Worm (Caenorhabditis elegans) whole organism, L1 larva: ENCODE results near the gene fip-2.

Source experiments
- aha-1 ChIP-seq: fragments of 150-350 bp; optimal IDR thresholded peaks from 2 replicates; lab custom pipeline; 2014; ENCODE audit warnings: missing biosample characterization, missing genetic modification characterization
- ces-1 ChIP-seq: fragments of 150-350 bp; optimal IDR thresholded peaks from 2 replicates; lab custom pipeline; 2014; ENCODE audit warnings: missing biosample characterization, missing genetic modification reagents, missing genetic modification characterization
- hlh-4 ChIP-seq: sonication (generic microtip); optimal IDR thresholded peaks from 2 replicates; lab custom pipeline; 2016; ENCODE audit warnings: mild to moderate bottlenecking, missing genetic modification characterization, missing compliant biosample characterization
- lin-14 ChIP-seq: fragments of 200-800 bp; sonication (Bioruptor generic); optimal IDR thresholded peaks from 2 replicates; lab custom pipeline; 2018; ENCODE audit warnings: mild to moderate bottlenecking, missing genetic modification characterization, moderate library complexity, missing compliant biosample characterization
- lsy-2 ChIP-seq, 2 experiments: fragments of 150-350 bp; optimal IDR thresholded peaks; 2 replicates each; lab custom pipeline; 2014; ENCODE audit warnings: missing biosample characterization in 2 of 2, missing genetic modification characterization in 2 of 2
- mdl-1 ChIP-seq, 2 experiments: fragments of 150-350 bp; optimal IDR thresholded peaks; 2 replicates each; lab custom pipeline; 2014 to 2017; ENCODE audit warnings: missing biosample characterization in 2 of 2, missing genetic modification characterization in 2 of 2, inconsistent platforms in 1 of 2
- pqm-1 ChIP-seq: sonication (generic microtip); optimal IDR thresholded peaks from 3 replicates; lab custom pipeline; 2017; ENCODE audit warnings: missing biosample characterization, missing genetic modification characterization
- rnt-1 ChIP-seq: sonication (generic microtip); optimal IDR thresholded peaks from 2 replicates; lab custom pipeline; 2016; ENCODE audit warnings: mild to moderate bottlenecking, missing genetic modification characterization, moderate library complexity, missing compliant biosample characterization
- snpc-4 ChIP-seq: fragments of 150-350 bp; optimal IDR thresholded peaks from 2 replicates; lab custom pipeline; 2014; ENCODE audit warnings: missing biosample characterization, missing genetic modification characterization
- sptf-1 ChIP-seq: fragments of 150-350 bp; optimal IDR thresholded peaks from 2 replicates; lab custom pipeline; 2014; ENCODE audit warnings: missing biosample characterization, missing genetic modification characterization
- tbx-2 ChIP-seq: sonication (generic microtip); optimal IDR thresholded peaks from 2 replicates; lab custom pipeline; 2016; ENCODE audit warnings: missing genetic modification characterization, missing compliant biosample characterization
- unc-62 ChIP-seq: fragments of 150-350 bp; optimal IDR thresholded peaks from 2 replicates; lab custom pipeline; 2014; ENCODE audit warnings: missing biosample characterization, missing genetic modification reagents, missing genetic modification characterization
- unc-86 ChIP-seq: sonication (generic microtip); optimal IDR thresholded peaks from 2 replicates; lab custom pipeline; 2016; ENCODE audit warnings: missing genetic modification characterization, missing compliant biosample characterization

The fip-2 gene

ce11 chrV:9111957-9112356 lies 44.2 kb downstream of the fip-2 start:
- peak; percentile 9 for TF ChIP-seq rnt-1
- TF ChIP-seq lin-14 (GFP tag; lab: Kevin White, UChicago): peak; percentile 76
- no peak for TF ChIP-seq hlh-4
- no peak for TF ChIP-seq pqm-1 (tag; lab: Kevin White, UChicago)

ce11 chrV:9112467-9112866 lies 44.7 kb downstream of the fip-2 start, which contains the start of gene F21C10.7:
Gene F21C10.7 (plus strand): TSS chrV:9112767.
- TF ChIP-seq hlh-4 (no peak), mdl-1 (tag; optimal IDR thresholded peaks at IDR 0.05; lab: Kevin White, UChicago) (no peak), aha-1 (no peak), sptf-1 (tag; lab: Kevin White, UChicago) (no peak), snpc-4 (no peak), unc-86 (no peak), ces-1 (GFP tag; lab: Kevin White, UChicago) (no peak), unc-62 (GFP tag; lab: Kevin White, UChicago) (no peak), tbx-2 (tag; lab: Kevin White, UChicago) (no peak), lsy-2 (tag; optimal IDR thresholded peaks at IDR 0.05; lab: Kevin White, UChicago) (no peak)
